Worm (Caenorhabditis elegans) whole organism, late embryonic: ENCODE measurements around the gene F52G3.1.

Source experiments
- C08G9.2 ChIP-seq: sonication (generic microtip); optimal IDR thresholded peaks from 2 replicates; lab custom pipeline; 2016; ENCODE audit warnings: mild to moderate bottlenecking, missing genetic modification characterization, moderate library complexity, missing compliant biosample characterization
- T23F11.4 ChIP-seq: fragments of 200-800 bp; sonication (Bioruptor generic); optimal IDR thresholded peaks from 2 replicates; lab custom pipeline; 2018; ENCODE audit warnings: mild to moderate bottlenecking, missing genetic modification characterization, missing compliant biosample characterization
- ama-1 ChIP-seq: fragments of 150-350 bp; optimal IDR thresholded peaks from 2 replicates; lab custom pipeline; 2014
- ceh-19 ChIP-seq: fragments of 200-800 bp; sonication (Bioruptor generic); optimal IDR thresholded peaks from 2 replicates; lab custom pipeline; 2018; ENCODE audit warnings: mild to moderate bottlenecking, missing genetic modification characterization, missing compliant biosample characterization
- ceh-2 ChIP-seq: sonication (generic microtip); optimal IDR thresholded peaks from 2 replicates; lab custom pipeline; 2016; ENCODE audit warnings: missing genotype, missing genetic modification characterization, missing compliant biosample characterization
- ceh-22 ChIP-seq: sonication (generic microtip); optimal IDR thresholded peaks from 2 replicates; lab custom pipeline; 2017; ENCODE audit warnings: missing biosample characterization, missing genetic modification characterization
- ceh-24 ChIP-seq: sonication (generic microtip); optimal IDR thresholded peaks from 2 replicates; lab custom pipeline; 2016; ENCODE audit warnings: mild to moderate bottlenecking, missing genetic modification characterization, missing compliant biosample characterization
- ceh-31 ChIP-seq: sonication (generic microtip); optimal IDR thresholded peaks from 2 replicates; lab custom pipeline; 2016; ENCODE audit warnings: missing genetic modification characterization, missing compliant biosample characterization
- ceh-34 ChIP-seq: sonication (generic microtip); optimal IDR thresholded peaks from 2 replicates; lab custom pipeline; 2016; ENCODE audit warnings: mild to moderate bottlenecking, missing genetic modification characterization, missing compliant biosample characterization
- ceh-45 ChIP-seq: fragments of 200-800 bp; sonication (Bioruptor generic); IDR thresholded peaks from 2 replicates; pipeline ENCODE4 v1.3.6; 2022; ENCODE audit warnings: missing genetic modification reagents, missing genetic modification characterization, missing compliant biosample characterization
- ceh-48 ChIP-seq: sonication (generic microtip); optimal IDR thresholded peaks from 2 replicates; lab custom pipeline; 2016; ENCODE audit warnings: missing genetic modification characterization, inconsistent platforms, missing compliant biosample characterization
- dmd-4 ChIP-seq: sonication (generic microtip); optimal IDR thresholded peaks from 2 replicates; lab custom pipeline; 2016; ENCODE audit warnings: borderline replicate concordance, missing genetic modification characterization, missing compliant biosample characterization
- dve-1 ChIP-seq: sonication (generic microtip); optimal IDR thresholded peaks from 2 replicates; lab custom pipeline; 2017; ENCODE audit warnings: antibody characterized with exemption, mild to moderate bottlenecking, missing genetic modification characterization, missing compliant biosample characterization
- elt-2 ChIP-seq: sonication (generic microtip); optimal IDR thresholded peaks from 2 replicates; lab custom pipeline; 2016; ENCODE audit warnings: missing genetic modification reagents, missing genetic modification characterization, missing compliant biosample characterization
- ets-4 ChIP-seq: sonication (generic microtip); optimal IDR thresholded peaks from 2 replicates; lab custom pipeline; 2016; ENCODE audit warnings: missing genetic modification characterization, missing compliant biosample characterization
- fkh-6 ChIP-seq: sonication (generic microtip); optimal IDR thresholded peaks from 2 replicates; lab custom pipeline; 2016; ENCODE audit warnings: missing genetic modification characterization, missing compliant biosample characterization
- lim-6 ChIP-seq: sonication (generic microtip); optimal IDR thresholded peaks from 2 replicates; lab custom pipeline; 2016; ENCODE audit warnings: missing genetic modification characterization, missing compliant biosample characterization
- lin-11 ChIP-seq: fragments of 200-800 bp; sonication (Bioruptor generic); optimal IDR thresholded peaks from 2 replicates; lab custom pipeline; 2018; ENCODE audit warnings: mild to moderate bottlenecking, missing genetic modification characterization, missing compliant biosample characterization
- mec-3 ChIP-seq: sonication (generic microtip); optimal IDR thresholded peaks from 2 replicates; lab custom pipeline; 2016; ENCODE audit warnings: borderline replicate concordance, missing genetic modification characterization, missing compliant biosample characterization
- nhr-232 ChIP-seq: sonication (generic microtip); optimal IDR thresholded peaks from 2 replicates; lab custom pipeline; 2016; ENCODE audit warnings: missing genetic modification characterization, missing compliant biosample characterization
- npax-4 ChIP-seq: sonication (generic microtip); optimal IDR thresholded peaks from 2 replicates; lab custom pipeline; 2016; ENCODE audit warnings: missing genetic modification characterization, missing compliant biosample characterization
- pag-3 ChIP-seq: sonication (generic microtip); optimal IDR thresholded peaks from 2 replicates; lab custom pipeline; 2016; ENCODE audit warnings: missing compliant biosample characterization, missing genetic modification characterization, borderline replicate concordance
- pat-9 ChIP-seq: fragments of 200-800 bp; sonication (Bioruptor generic); optimal IDR thresholded peaks from 2 replicates; lab custom pipeline; 2018; ENCODE audit warnings: mild to moderate bottlenecking, missing genetic modification characterization, moderate library complexity, missing compliant biosample characterization
- pha-4 ChIP-seq: fragments of 150-350 bp; optimal IDR thresholded peaks from 2 replicates; lab custom pipeline; 2018; ENCODE audit warnings: missing biosample characterization, missing genetic modification reagents, missing genetic modification characterization
- sox-4 ChIP-seq: sonication (generic microtip); optimal IDR thresholded peaks from 2 replicates; lab custom pipeline; 2017; ENCODE audit warnings: mild to moderate bottlenecking, missing genetic modification characterization, inconsistent platforms, missing compliant biosample characterization
- syd-9 ChIP-seq: sonication (generic microtip); optimal IDR thresholded peaks from 2 replicates; lab custom pipeline; 2016; ENCODE audit warnings: mild to moderate bottlenecking, missing genetic modification characterization, moderate library complexity, missing compliant biosample characterization
- tbx-2 ChIP-seq: sonication (generic microtip); optimal IDR thresholded peaks from 2 replicates; lab custom pipeline; 2016; ENCODE audit warnings: missing genetic modification characterization, missing compliant biosample characterization
- unc-3 ChIP-seq, 2 experiments: fragments of 200-800 bp in 1 of 2; sonication (Bioruptor generic) in 1 of 2; sonication (generic microtip) in 1 of 2; conservative IDR thresholded peaks in 1 of 2; optimal IDR thresholded peaks in 1 of 2; 2 replicates each; pipeline versions ENCODE4 v1.3.6 to Lab custom; 2016 to 2022; ENCODE audit warnings: missing compliant biosample characterization in 2 of 2, missing genetic modification characterization in 2 of 2, missing genetic modification reagents in 1 of 2
- unc-42 ChIP-seq: sonication (generic microtip); optimal IDR thresholded peaks from 2 replicates; lab custom pipeline; 2016; ENCODE audit warnings: missing genotype, missing genetic modification characterization, missing compliant biosample characterization
- unc-55 ChIP-seq: sonication (generic microtip); optimal IDR thresholded peaks from 2 replicates; lab custom pipeline; 2017; ENCODE audit warnings: missing biosample characterization, missing genetic modification reagents, missing genetic modification characterization
- unc-86 ChIP-seq: sonication (generic microtip); optimal IDR thresholded peaks from 2 replicates; lab custom pipeline; 2016; ENCODE audit warnings: missing genetic modification characterization, missing compliant biosample characterization

Gene F52G3.1

DNA sequence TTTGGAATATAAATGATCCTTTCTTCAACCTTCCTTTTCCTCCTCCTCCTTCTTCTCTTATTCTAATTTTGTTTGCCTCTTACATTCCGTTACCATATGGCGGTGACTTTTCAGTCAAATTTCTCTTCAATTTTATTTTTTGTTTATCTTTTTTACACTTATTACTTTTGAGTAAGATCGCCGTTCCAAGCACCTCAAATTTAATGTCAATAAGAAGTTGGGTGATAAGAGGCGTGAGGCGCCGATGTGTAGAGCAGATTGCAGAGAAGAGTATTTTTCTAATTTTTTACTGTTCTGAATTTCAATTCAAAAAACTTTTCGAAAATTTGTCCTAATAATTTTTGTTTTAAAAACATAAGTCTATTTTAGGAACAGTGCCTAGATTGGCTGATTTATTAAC is 30.7 kb downstream of the F52G3.1 start:
- TF ChIP-seq lin-11 (tag; lab: Kevin White, UChicago) (no peak), pag-3 (no peak), nhr-232 (tag; lab: Kevin White, UChicago) (no peak), unc-55 (GFP tag; lab: Kevin White, UChicago) (no peak), pha-4 (tag; lab: Kevin White, UChicago) (no peak), unc-42 (tag; lab: Kevin White, UChicago) (no peak), ceh-22 (no peak), lim-6 (tag; lab: Kevin White, UChicago) (no peak), ceh-24 (tag; lab: Kevin White, UChicago) (no peak), ceh-2 (tag; lab: Kevin White, UChicago) (no peak), tbx-2 (tag; lab: Kevin White, UChicago) (no peak), dmd-4 (tag; lab: Kevin White, UChicago) (no peak), ceh-45 (GFP tag; lab: Robert Waterston, UW) (no peak)

DNA sequence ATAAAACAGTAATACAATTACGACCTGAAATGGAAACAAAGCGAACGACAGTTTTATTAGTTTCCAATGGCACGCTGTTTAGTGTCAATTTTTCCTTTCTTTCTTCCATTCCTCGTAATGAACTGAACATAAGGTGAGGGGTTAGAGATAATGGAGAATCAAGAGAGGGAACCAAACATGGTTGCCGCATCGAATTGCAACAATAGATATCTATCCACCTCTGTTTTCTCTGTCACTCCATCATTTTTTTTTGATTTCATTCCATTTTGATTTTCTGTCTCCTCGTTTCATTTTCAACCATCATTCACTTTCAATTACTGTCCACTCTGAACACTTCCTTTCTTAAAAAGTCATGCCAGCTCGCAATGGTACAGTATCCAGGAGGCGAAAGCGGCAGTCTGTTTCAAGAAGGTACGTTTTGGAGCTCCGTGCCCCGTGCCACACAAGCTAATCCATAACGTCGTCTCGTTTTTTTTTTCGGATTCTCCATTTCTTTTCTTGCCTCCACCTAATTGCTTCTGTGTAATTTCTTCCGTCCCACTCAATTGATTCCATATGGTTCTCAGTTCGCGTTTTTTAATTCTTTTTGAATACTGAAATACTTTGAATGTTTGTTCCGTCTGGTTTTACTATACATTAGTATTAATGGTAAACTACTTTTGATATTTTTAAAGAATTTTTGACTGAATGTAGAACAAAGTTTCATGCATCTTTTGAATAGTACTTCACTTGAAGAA is 31.6 kb downstream of the F52G3.1 start:
- no peak for TF ChIP-seq mec-3 (tag; lab: Kevin White, UChicago)
- no peak for TF ChIP-seq dmd-4 (tag; lab: Kevin White, UChicago)

DNA sequence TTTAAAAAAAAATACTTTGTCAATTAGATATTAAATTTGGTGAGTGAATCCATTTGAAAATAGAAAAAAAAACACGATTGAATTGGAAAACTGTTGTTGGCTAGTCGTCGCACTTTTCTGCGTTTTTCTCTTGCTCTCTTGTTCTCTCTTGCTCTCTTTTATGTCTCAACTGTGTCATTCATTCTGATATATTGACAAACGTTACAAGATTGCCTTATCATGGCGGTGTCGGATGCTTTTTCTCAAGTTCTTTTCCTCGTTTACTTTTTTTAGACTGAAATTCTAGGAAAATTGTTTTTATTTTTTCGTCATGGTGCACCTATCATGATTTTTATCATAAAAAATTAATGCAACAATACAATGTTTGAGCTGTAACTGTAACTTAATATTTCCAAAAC is 32.2 kb downstream of the F52G3.1 start:
- no peak for TF ChIP-seq dve-1 (tag; lab: Kevin White, UChicago)
- TF ChIP-seq unc-86 (tag; lab: Kevin White, UChicago): no peak

DNA sequence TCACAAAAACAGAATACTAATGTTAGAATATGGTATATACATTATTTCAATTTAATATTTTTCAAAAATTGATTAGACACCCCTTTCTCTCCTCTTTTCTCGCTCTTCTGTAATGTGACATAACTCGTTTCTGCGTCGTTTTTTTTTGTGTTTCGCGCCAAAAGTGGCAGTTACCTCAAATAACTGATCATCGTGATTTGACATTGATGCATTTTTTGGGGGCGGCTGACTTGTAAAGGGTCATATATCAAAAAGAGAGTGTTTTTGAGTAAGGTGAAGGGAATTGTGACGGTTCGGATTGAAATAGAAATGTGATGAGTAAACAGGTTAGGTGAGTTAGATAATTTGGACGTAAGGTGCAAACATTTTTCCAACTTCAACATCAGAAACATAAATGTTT is 34.3 kb downstream of the F52G3.1 start:
- no peak for TF ChIP-seq sox-4 (tag; lab: Kevin White, UChicago)
- TF ChIP-seq fkh-6: no peak
- no peak for TF ChIP-seq ceh-34 (tag; lab: Kevin White, UChicago)

DNA sequence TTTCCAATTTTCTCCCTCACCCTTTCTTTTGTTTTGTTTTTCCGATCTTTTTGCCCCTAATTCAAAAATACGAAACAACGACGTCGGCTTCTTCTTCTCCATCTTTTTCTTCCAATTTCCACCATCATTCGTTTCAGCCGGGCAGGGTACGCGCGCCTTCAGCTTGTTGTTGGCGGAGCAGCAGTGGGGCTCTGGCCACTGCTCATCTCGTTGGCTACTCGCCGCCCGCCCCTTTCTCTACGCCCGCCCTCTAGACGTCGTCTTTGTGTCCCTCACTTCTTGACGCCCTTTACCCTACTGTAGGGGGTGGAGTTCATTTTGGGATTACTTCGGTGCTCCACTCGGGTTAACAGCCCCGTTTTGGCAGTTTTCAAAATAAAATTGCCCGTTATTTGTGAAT is 35.3 kb downstream of the F52G3.1 start:
- TF ChIP-seq pat-9 (tag; lab: Kevin White, UChicago): no peak
- TF ChIP-seq ceh-24 (tag; lab: Kevin White, UChicago): no peak
- no peak for TF ChIP-seq ama-1 (lab: Kevin White, UChicago)
- TF ChIP-seq unc-3 (GFP tag; conservative IDR thresholded peaks at IDR 0.05; lab: Robert Waterston, UW): no peak
- TF ChIP-seq unc-3 (tag; optimal IDR thresholded peaks at IDR 0.05; lab: Kevin White, UChicago): no peak
- TF ChIP-seq ets-4 (tag; lab: Kevin White, UChicago): no peak
- TF ChIP-seq T23F11.4 (GFP tag; lab: Kevin White, UChicago): no peak
- TF ChIP-seq nhr-232 (tag; lab: Kevin White, UChicago): no peak
- TF ChIP-seq mec-3 (tag; lab: Kevin White, UChicago): no peak
- no peak for TF ChIP-seq unc-42 (tag; lab: Kevin White, UChicago)
- TF ChIP-seq elt-2 (tag; lab: Kevin White, UChicago): no peak
- TF ChIP-seq syd-9 (tag; lab: Kevin White, UChicago): no peak
- TF ChIP-seq ceh-19 (GFP tag; lab: Kevin White, UChicago): no peak
- TF ChIP-seq ceh-48: no peak
- no peak for TF ChIP-seq npax-4 (tag; lab: Kevin White, UChicago)
- TF ChIP-seq ceh-31 (tag; lab: Kevin White, UChicago): no peak
- TF ChIP-seq C08G9.2 (tag; lab: Kevin White, UChicago): no peak
